Fruit fly (Drosophila melanogaster) Kc167 (cell line): ENCODE measurements around the gene ND-24L.

Experiments used
- Myc ChIP-seq: fragments of >200 bp; optimal IDR thresholded peaks from 2 replicates; lab custom pipeline; 2017; ENCODE audit warnings: missing external identifiers
- Sin3A ChIP-seq: fragments of >200 bp; optimal IDR thresholded peaks from 2 replicates; lab custom pipeline; 2018; ENCODE audit warnings: missing external identifiers
- h ChIP-seq: fragments of >200 bp; optimal IDR thresholded peaks from 3 replicates; lab custom pipeline; 2018; ENCODE audit warnings: missing external identifiers
- insv ChIP-seq: fragments of >200 bp; optimal IDR thresholded peaks from 3 replicates; lab custom pipeline; 2018; ENCODE audit warnings: missing external identifiers
- psq ChIP-seq: fragments of >200 bp; optimal IDR thresholded peaks from 2 replicates; lab custom pipeline; 2017; ENCODE audit warnings: missing external identifiers
- ttk ChIP-seq: sonication (Bioruptor generic); optimal IDR thresholded peaks from 2 replicates; lab custom pipeline; 2017; ENCODE audit warnings: missing external identifiers

Gene ND-24L

dm6 chr3L:17341216-17341615 is 20.6 kb upstream of the ND-24L start, which contains the start of gene CG13727:
CG13727 (minus strand) TSS chr3L:17341316.
- no peak for TF ChIP-seq insv (lab: Kevin White, UChicago)
- no peak for TF ChIP-seq Sin3A
- no peak for TF ChIP-seq Myc (lab: Kevin White, UChicago)
- no peak for TF ChIP-seq h
- TF ChIP-seq ttk, result no peak
- no peak for TF ChIP-seq psq (lab: Kevin White, UChicago)

dm6 chr3L:17339756-17340155 is 19.1 kb upstream of the ND-24L start:
- TF ChIP-seq h (no peak), ttk (no peak), psq (lab: Kevin White, UChicago) (no peak), Myc (lab: Kevin White, UChicago) (no peak), insv (lab: Kevin White, UChicago) (no peak), Sin3A (no peak)

dm6 chr3L:17339122-17339521 is 18.5 kb upstream of the ND-24L start, which contains the start of gene CG6479:
CG6479 (minus strand) TSS chr3L:17339262.
- TF ChIP-seq psq (lab: Kevin White, UChicago), result no peak
- TF ChIP-seq Myc (lab: Kevin White, UChicago), result no peak

dm6 chr3L:17329069-17329468 is 8.5 kb upstream of the ND-24L start, which contains the start of gene Or74a:
Or74a (minus strand) TSS chr3L:17329169.
- TF ChIP-seq insv (lab: Kevin White, UChicago) (no peak), Myc (lab: Kevin White, UChicago) (no peak), Sin3A (no peak), ttk (no peak)

dm6 chr3L:17325418-17325817 is 4.8 kb upstream of the ND-24L start, which contains the start of gene CG13725:
CG13725 (minus strand) TSS chr3L:17325518.
- TF ChIP-seq ttk (no peak), Myc (lab: Kevin White, UChicago) (no peak), psq (lab: Kevin White, UChicago) (no peak), insv (lab: Kevin White, UChicago) (no peak), h (no peak), Sin3A (no peak)

dm6 chr3L:17322541-17322940 is 1.9 kb upstream of the ND-24L start, which contains the start of gene CG13724:
CG13724 (plus strand) TSS chr3L:17322841.
- TF ChIP-seq psq (lab: Kevin White, UChicago), result no peak
- TF ChIP-seq Sin3A, result no peak
- no peak for TF ChIP-seq Myc (lab: Kevin White, UChicago)
- no peak for TF ChIP-seq h

dm6 chr3L:17316220-17316619 is 4.4 kb downstream of the ND-24L start:
- TF ChIP-seq Sin3A, result no peak
- no peak for TF ChIP-seq psq (lab: Kevin White, UChicago)
- TF ChIP-seq insv (lab: Kevin White, UChicago), result no peak
- TF ChIP-seq Myc (lab: Kevin White, UChicago), result no peak
- no peak for TF ChIP-seq ttk
- TF ChIP-seq h, result no peak

dm6 chr3L:17310509-17310908 is 10.1 kb downstream of the ND-24L start:
- no peak for TF ChIP-seq ttk
- no peak for TF ChIP-seq Myc (lab: Kevin White, UChicago)
- TF ChIP-seq psq (lab: Kevin White, UChicago), result no peak
- no peak for TF ChIP-seq Sin3A

dm6 chr3L:17292205-17292604 is 28.4 kb downstream of the ND-24L start:
- TF ChIP-seq h (no peak), insv (lab: Kevin White, UChicago) (no peak), psq (lab: Kevin White, UChicago) (no peak), Myc (lab: Kevin White, UChicago) (no peak), ttk (no peak), Sin3A (no peak)
